Worm (Caenorhabditis elegans) whole organism, L4/young adult: ENCODE measurements around the gene srbc-30.

Experiments
- dao-5 ChIP-seq: sonication (generic microtip); optimal IDR thresholded peaks from 2 replicates; lab custom pipeline; 2016; ENCODE audit warnings: missing genotype, missing genetic modification characterization, moderate library complexity, missing compliant biosample characterization
- him-1 ChIP-seq: sonication (generic microtip); optimal IDR thresholded peaks from 2 replicates; lab custom pipeline; 2016; ENCODE audit warnings: missing genotype, missing genetic modification reagents, missing genetic modification characterization, missing compliant biosample characterization

DNA sequence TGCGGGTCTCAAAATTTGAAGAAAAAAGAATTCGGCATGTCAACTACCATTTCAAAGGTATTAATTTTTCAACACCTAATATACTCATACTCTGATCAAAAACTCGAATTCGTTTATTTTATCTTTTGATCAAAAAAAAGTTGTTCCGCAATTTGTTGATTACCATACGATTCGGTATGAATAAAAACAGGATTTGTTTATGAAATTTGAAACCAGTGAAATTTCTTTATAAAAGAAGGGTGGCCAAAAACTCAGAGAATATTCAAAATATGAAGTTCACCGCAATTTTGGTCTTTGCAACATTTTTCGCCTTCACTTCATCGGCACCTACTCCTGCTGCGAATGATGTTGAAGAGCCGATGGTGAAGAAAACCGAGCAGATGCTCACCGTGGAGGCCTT lies 21.8 kb upstream of the srbc-30 start, which contains the start of the genes C07G3.8 and C07G3.10:
- no peak for TF ChIP-seq dao-5
- TF ChIP-seq him-1 = no peak
